Worm (Caenorhabditis elegans) whole organism, L4 larva: ENCODE measurements around the gene mrpl-48.

Experiments
- D1046.2 ChIP-seq: fragments of 200-800 bp; sonication (Bioruptor generic); IDR thresholded peaks from 2 replicates; pipeline ENCODE4 v1.3.6; 2022; ENCODE audit warnings: missing genetic modification characterization, missing compliant biosample characterization
- F10B5.3 ChIP-seq: sonication (generic microtip); optimal IDR thresholded peaks from 2 replicates; lab custom pipeline; 2016; ENCODE audit warnings: mild to moderate bottlenecking, missing genetic modification characterization, missing compliant biosample characterization
- F44E2.7 ChIP-seq: fragments of 200-800 bp; sonication (Bioruptor generic); IDR thresholded peaks from 2 replicates; pipeline ENCODE4 v2.1.2; 2022; ENCODE audit warnings: missing genetic modification characterization, missing compliant biosample characterization
- T20F7.1 ChIP-seq: fragments of 200-800 bp; sonication (Bioruptor generic); optimal IDR thresholded peaks from 2 replicates; lab custom pipeline; 2018; ENCODE audit warnings: mild to moderate bottlenecking, missing genetic modification characterization, missing compliant biosample characterization
- T26A8.4 ChIP-seq: fragments of 200-800 bp; sonication (Bioruptor generic); IDR thresholded peaks from 2 replicates; pipeline ENCODE4 v1.3.6; 2022; ENCODE audit warnings: missing genetic modification characterization, missing compliant biosample characterization
- ZK337.2 ChIP-seq: fragments of 200-800 bp; sonication (Bioruptor generic); IDR thresholded peaks from 2 replicates; pipeline ENCODE4 v1.3.6; 2022; ENCODE audit warnings: missing genetic modification reagents, missing genetic modification characterization, missing compliant biosample characterization
- aha-1 ChIP-seq: fragments of 150-350 bp; peaks from one replicate; lab custom pipeline; 2014; ENCODE audit warnings: missing biosample characterization, missing genetic modification characterization
- aly-2 ChIP-seq: sonication (generic microtip); optimal IDR thresholded peaks from 2 replicates; lab custom pipeline; 2018; ENCODE audit warnings: missing biosample characterization, missing genetic modification characterization
- ama-1 ChIP-seq: fragments of 150-350 bp; optimal IDR thresholded peaks from 2 replicates; lab custom pipeline; 2014; ENCODE audit warnings: inconsistent platforms, mixed read lengths
- ceh-20 ChIP-seq: fragments of 200-800 bp; sonication (Bioruptor generic); IDR thresholded peaks from 2 replicates; pipeline ENCODE4 v1.3.6; 2022; ENCODE audit warnings: missing genetic modification reagents, missing genetic modification characterization, missing compliant biosample characterization
- ceh-82 ChIP-seq: sonication (generic microtip); optimal IDR thresholded peaks from 2 replicates; lab custom pipeline; 2017; ENCODE audit warnings: missing biosample characterization, missing genetic modification characterization
- ctbp-1 ChIP-seq: fragments of 200-800 bp; sonication (Bioruptor generic); IDR thresholded peaks from 2 replicates; pipeline ENCODE4 v1.3.6; 2022; ENCODE audit warnings: missing genetic modification reagents, missing genetic modification characterization, missing compliant biosample characterization
- daf-19 ChIP-seq: fragments of 200-800 bp; sonication (Bioruptor generic); conservative IDR thresholded peaks from 2 replicates; pipeline ENCODE4 v1.3.6; 2022; ENCODE audit warnings: missing genetic modification characterization, missing compliant biosample characterization
- dmd-8 ChIP-seq: fragments of 200-800 bp; sonication (Bioruptor generic); IDR thresholded peaks from 2 replicates; pipeline ENCODE4 v1.3.6; 2022; ENCODE audit warnings: missing genetic modification characterization, missing compliant biosample characterization
- dpl-1 ChIP-seq: fragments of 150-350 bp; optimal IDR thresholded peaks from 2 replicates; lab custom pipeline; 2014; ENCODE audit warnings: missing biosample characterization, missing genetic modification reagents, missing genetic modification characterization
- duxl-1 ChIP-seq: sonication (generic microtip); optimal IDR thresholded peaks from 2 replicates; lab custom pipeline; 2016; ENCODE audit warnings: mild to moderate bottlenecking, missing genetic modification characterization, moderate library complexity, missing compliant biosample characterization; ENCODE audit not compliant: poor library complexity
- dve-1 ChIP-seq: sonication (generic microtip); optimal IDR thresholded peaks from 2 replicates; lab custom pipeline; 2017; ENCODE audit warnings: antibody characterized with exemption, mild to moderate bottlenecking, missing genetic modification characterization, missing compliant biosample characterization; ENCODE audit not compliant: insufficient read depth
- egl-43 ChIP-seq: fragments of 200-800 bp; sonication (Bioruptor generic); IDR thresholded peaks from 2 replicates; pipeline ENCODE4 v1.3.6; 2022; ENCODE audit warnings: missing genetic modification reagents, missing genetic modification characterization, missing compliant biosample characterization
- fos-1 ChIP-seq: fragments of 150-350 bp; optimal IDR thresholded peaks from 2 replicates; lab custom pipeline; 2014; ENCODE audit warnings: missing biosample characterization, missing genetic modification characterization
- gei-8 ChIP-seq: fragments of 200-800 bp; sonication (Bioruptor generic); optimal IDR thresholded peaks from 2 replicates; lab custom pipeline; 2018; ENCODE audit warnings: mild to moderate bottlenecking, missing genetic modification characterization, missing compliant biosample characterization
- hif-1 ChIP-seq, 2 experiments: sonication (generic microtip); optimal IDR thresholded peaks; 2 replicates each; lab custom pipeline; 2016 to 2017; ENCODE audit warnings: missing compliant biosample characterization in 2 of 2, missing genetic modification characterization in 2 of 2, missing genetic modification reagents in 2 of 2, missing genotype in 2 of 2, mild to moderate bottlenecking in 1 of 2
- lin-15B ChIP-seq: fragments of 150-350 bp; sonication (generic microtip); optimal IDR thresholded peaks from 3 replicates; lab custom pipeline; 2014; ENCODE audit warnings: missing biosample characterization, missing genetic modification characterization
- lin-29 ChIP-seq: fragments of 200-800 bp; sonication (Bioruptor generic); IDR thresholded peaks from 2 replicates; pipeline ENCODE4 v1.3.6; 2022; ENCODE audit warnings: missing genetic modification reagents, missing genetic modification characterization, missing compliant biosample characterization
- lin-38 ChIP-seq: fragments of 200-800 bp; sonication (Bioruptor generic); IDR thresholded peaks from 2 replicates; pipeline ENCODE4 v1.3.6; 2022; ENCODE audit warnings: missing genetic modification reagents, missing genetic modification characterization, missing compliant biosample characterization
- lir-3 ChIP-seq: sonication (generic microtip); optimal IDR thresholded peaks from 2 replicates; lab custom pipeline; 2016; ENCODE audit warnings: mild to moderate bottlenecking, missing genetic modification characterization, missing compliant biosample characterization
- lsy-2 ChIP-seq, 2 experiments: fragments of 150-350 bp in 1 of 2; sonication (generic microtip) in 1 of 2; optimal IDR thresholded peaks; 2 replicates each; lab custom pipeline; 2014 to 2017; ENCODE audit warnings: missing biosample characterization in 2 of 2, missing genetic modification characterization in 2 of 2
- madf-5 ChIP-seq, 2 experiments: fragments of 200-800 bp; sonication (Bioruptor generic); IDR thresholded peaks; 2 replicates each; pipeline ENCODE4 v1.3.6; 2022; ENCODE audit warnings: missing compliant biosample characterization in 2 of 2, missing genetic modification characterization in 2 of 2
- madf-9 ChIP-seq: fragments of 200-800 bp; sonication (Bioruptor generic); conservative IDR thresholded peaks from 2 replicates; pipeline ENCODE4 v1.3.6; 2022; ENCODE audit warnings: missing genetic modification reagents, missing genetic modification characterization, missing compliant biosample characterization
- mep-1 ChIP-seq: fragments of 150-350 bp; sonication (generic microtip); optimal IDR thresholded peaks from 3 replicates; lab custom pipeline; 2014; ENCODE audit warnings: missing biosample characterization, missing genetic modification characterization
- mes-2 ChIP-seq: sonication (generic microtip); optimal IDR thresholded peaks from 2 replicates; lab custom pipeline; 2016; ENCODE audit warnings: missing genotype, mild to moderate bottlenecking, missing genetic modification characterization, missing compliant biosample characterization; ENCODE audit not compliant: poor library complexity, severe bottlenecking
- mxl-3 ChIP-seq: fragments of 200-800 bp; sonication (Bioruptor generic); optimal IDR thresholded peaks from 2 replicates; lab custom pipeline; 2018; ENCODE audit warnings: mild to moderate bottlenecking, missing genetic modification characterization, missing compliant biosample characterization
- nhr-42 ChIP-seq: fragments of 200-800 bp; sonication (Bioruptor generic); IDR thresholded peaks from 2 replicates; pipeline ENCODE4 v1.3.6; 2022; ENCODE audit warnings: missing genetic modification characterization, missing compliant biosample characterization
- nhr-48 ChIP-seq: sonication (generic microtip); optimal IDR thresholded peaks from 2 replicates; lab custom pipeline; 2016; ENCODE audit warnings: mild to moderate bottlenecking, missing genetic modification characterization, missing compliant biosample characterization
- nhr-6 ChIP-seq: fragments of 150-350 bp; optimal IDR thresholded peaks from 2 replicates; lab custom pipeline; 2014; ENCODE audit warnings: missing biosample characterization, missing genetic modification characterization
- php-3 ChIP-seq: fragments of 200-800 bp; sonication (Bioruptor generic); IDR thresholded peaks from 2 replicates; pipeline ENCODE4 v1.3.6; 2022; ENCODE audit warnings: missing genetic modification reagents, missing genetic modification characterization, missing compliant biosample characterization
- rbr-2 ChIP-seq: sonication (generic microtip); optimal IDR thresholded peaks from 2 replicates; lab custom pipeline; 2016; ENCODE audit warnings: missing genotype, missing genetic modification characterization, missing compliant biosample characterization
- saeg-2 ChIP-seq: fragments of 200-800 bp; sonication (Bioruptor generic); IDR thresholded peaks from 2 replicates; pipeline ENCODE4 v1.3.6; 2022; ENCODE audit warnings: missing genetic modification reagents, missing genetic modification characterization, missing compliant biosample characterization
- set-16 ChIP-seq: fragments of 200-800 bp; sonication (Bioruptor generic); IDR thresholded peaks from 2 replicates; pipeline ENCODE4 v1.3.6; 2022; ENCODE audit warnings: missing genetic modification reagents, missing genetic modification characterization, missing compliant biosample characterization
- snpc-1.2 ChIP-seq: fragments of 200-800 bp; sonication (Bioruptor generic); IDR thresholded peaks from 2 replicates; pipeline ENCODE4 v1.3.6; 2022; ENCODE audit warnings: missing genetic modification reagents, missing genetic modification characterization, missing compliant biosample characterization
- snpc-4 ChIP-seq: fragments of 150-350 bp; optimal IDR thresholded peaks from 2 replicates; lab custom pipeline; 2014; ENCODE audit warnings: missing biosample characterization, missing genetic modification characterization
- spr-1 ChIP-seq: sonication (generic microtip); optimal IDR thresholded peaks from 2 replicates; lab custom pipeline; 2016; ENCODE audit warnings: mild to moderate bottlenecking, missing genetic modification characterization, missing compliant biosample characterization
- unc-39 ChIP-seq: sonication (generic microtip); optimal IDR thresholded peaks from 2 replicates; lab custom pipeline; 2017; ENCODE audit warnings: missing biosample characterization, missing genetic modification characterization
- zag-1 ChIP-seq: fragments of 150-350 bp; optimal IDR thresholded peaks from 2 replicates; lab custom pipeline; 2014; ENCODE audit warnings: missing biosample characterization, missing genetic modification characterization
- zfp-3 ChIP-seq: fragments of 200-800 bp; sonication (Bioruptor generic); conservative IDR thresholded peaks from 2 replicates; pipeline ENCODE4 v1.3.6; 2022; ENCODE audit warnings: missing genetic modification reagents, missing genetic modification characterization, missing compliant biosample characterization
- ztf-11 ChIP-seq: fragments of 150-350 bp; optimal IDR thresholded peaks from 2 replicates; lab custom pipeline; 2014; ENCODE audit warnings: missing biosample characterization, missing genetic modification characterization

mrpl-48 gene

ce11 chrV:5582308-5582707 lies 11.2 kb upstream of the mrpl-48 start:
- peak; percentile 12 for TF ChIP-seq nhr-48 (tag; lab: Kevin White, UChicago)
- TF ChIP-seq zag-1 (tag; lab: Kevin White, UChicago), result no peak
- no peak for TF ChIP-seq T26A8.4 (GFP tag; lab: Robert Waterston, UW)
- TF ChIP-seq egl-43 (GFP tag; lab: Robert Waterston, UW), result 0 out of 2 replicates have a peak, but pooled peaks have one; percentile 38
- no peak for TF ChIP-seq nhr-42 (GFP tag; lab: Robert Waterston, UW)
- no peak for TF ChIP-seq lin-29 (GFP tag; lab: Robert Waterston, UW)
- TF ChIP-seq madf-9 (GFP tag; lab: Robert Waterston, UW), result 0 out of 2 replicates have a peak, but pooled peaks have one; percentile 28
- TF ChIP-seq rbr-2 (tag; lab: Kevin White, UChicago), result peak; percentile 10
- TF ChIP-seq duxl-1, result peak; percentile 7
- TF ChIP-seq lsy-2 (tag; optimal IDR thresholded peaks at IDR 0.05; lab: Kevin White, UChicago), result peak in 1 of 2 experiments; percentile 19
- TF ChIP-seq ztf-11 (tag; lab: Kevin White, UChicago), result no peak
- TF ChIP-seq ama-1 (lab: Kevin White, UChicago), result no peak
- TF ChIP-seq lir-3 (tag; lab: Kevin White, UChicago), result no peak

ce11 chrV:5582860-5583259 lies 10.6 kb upstream of the mrpl-48 start:
- TF ChIP-seq snpc-4 (tag; lab: Kevin White, UChicago), result no peak
- peak; percentile 13; the same call in 1 of the 2 replicates for TF ChIP-seq ceh-20
- TF ChIP-seq unc-39 (tag; lab: Kevin White, UChicago), result no peak
- TF ChIP-seq duxl-1, result no peak
- 0 out of 2 replicates have a peak, but pooled peaks have one; percentile 31 for TF ChIP-seq lin-38
- no peak for TF ChIP-seq zfp-3 (GFP tag; lab: Robert Waterston, UW)
- no peak for TF ChIP-seq ceh-82 (tag; lab: Kevin White, UChicago)
- TF ChIP-seq fos-1, result no peak
- peak; percentile 3 for TF ChIP-seq dve-1
- TF ChIP-seq ctbp-1 (GFP tag; lab: Robert Waterston, UW), result 0 out of 2 replicates have a peak, but pooled peaks have one; percentile 12
- TF ChIP-seq dpl-1, result no peak
- TF ChIP-seq saeg-2, result no peak
- TF ChIP-seq madf-5 (GFP tag; IDR thresholded peaks at IDR 0.05; lab: Robert Waterston, UW), result no peak
- no peak for TF ChIP-seq T26A8.4 (GFP tag; lab: Robert Waterston, UW)
- TF ChIP-seq spr-1 (tag; lab: Kevin White, UChicago), result no peak
- TF ChIP-seq lsy-2 (tag; optimal IDR thresholded peaks at IDR 0.05; lab: Kevin White, UChicago), result peak in 1 of 2 experiments; percentile 27
- TF ChIP-seq snpc-1.2 (GFP tag; lab: Robert Waterston, UW), result peak; percentile 54; the same call in 1 of the 2 replicates
- TF ChIP-seq egl-43 (GFP tag; lab: Robert Waterston, UW), result 0 out of 2 replicates have a peak, but pooled peaks have one; percentile 53
- TF ChIP-seq ama-1 (lab: Kevin White, UChicago), result peak; percentile 83
- TF ChIP-seq mep-1, result peak; percentile 40
- TF ChIP-seq aha-1 (tag; lab: Kevin White, UChicago), result peak; percentile 52

ce11 chrV:5584293-5584776 lies 9.2 kb upstream of the mrpl-48 start, which contains the start of gene pas-6:
TSS of gene pas-6 (minus strand) at chrV:5584343.
- TF ChIP-seq mes-2 (tag; lab: Kevin White, UChicago), result peak; percentile 45
- peak; percentile 83 to 98 for TF ChIP-seq lsy-2 (tag; optimal IDR thresholded peaks at IDR 0.05; lab: Kevin White, UChicago)
- TF ChIP-seq gei-8 (GFP tag; lab: Kevin White, UChicago), result no peak
- TF ChIP-seq lin-15B (tag; lab: Kevin White, UChicago), result no peak
- TF ChIP-seq mep-1, result peak; percentile 4
- peak; percentile 9 for TF ChIP-seq nhr-6 (tag; lab: Kevin White, UChicago)
- TF ChIP-seq dpl-1, result peak; percentile 42
- peak; percentile 53 for TF ChIP-seq lin-38
- no peak for TF ChIP-seq aha-1 (tag; lab: Kevin White, UChicago)
- TF ChIP-seq T20F7.1 (GFP tag; lab: Kevin White, UChicago), result peak; percentile 11

ce11 chrV:5584833-5585232 lies 8.7 kb upstream of the mrpl-48 start, which contains the start of gene CD4.11:
TSS of gene CD4.11 (plus strand) at chrV:5585133.
- TF ChIP-seq nhr-42 (GFP tag; lab: Robert Waterston, UW) (no peak), mxl-3 (GFP tag; lab: Kevin White, UChicago) (no peak), D1046.2 (GFP tag; lab: Robert Waterston, UW) (no peak), aly-2 (tag; lab: Kevin White, UChicago) (no peak), daf-19 (GFP tag; lab: Robert Waterston, UW) (no peak), lir-3 (tag; lab: Kevin White, UChicago) (no peak), hif-1 (tag; optimal IDR thresholded peaks at IDR 0.05; lab: Kevin White, UChicago) (no peak), set-16 (GFP tag; lab: Robert Waterston, UW) (no peak), dmd-8 (GFP tag; lab: Robert Waterston, UW) (no peak), ceh-20 (no peak), nhr-48 (tag; lab: Kevin White, UChicago) (no peak), php-3 (no peak), lin-38 (no peak), dpl-1 (no peak), ZK337.2 (GFP tag; lab: Robert Waterston, UW) (no peak), F44E2.7 (GFP tag; lab: Robert Waterston, UW) (no peak), F10B5.3 (tag; lab: Kevin White, UChicago) (no peak)
